Fruit fly (Drosophila melanogaster) whole organism, embryonic: ENCODE results near the gene CG6015.

ENCODE experiments used
- CG10431 ChIP-seq: fragments of 200-800 bp; sonication (Bioruptor generic); optimal IDR thresholded peaks from 3 replicates; lab custom pipeline; 2018; ENCODE audit warnings: missing biosample characterization, mild to moderate bottlenecking, missing genetic modification characterization
- CG10654 ChIP-seq: fragments of 200-800 bp; sonication (Bioruptor generic); optimal IDR thresholded peaks from 2 replicates; lab custom pipeline; 2016; ENCODE audit warnings: missing biosample characterization, missing genetic modification characterization
- CG13123 ChIP-seq: fragments of 200-800 bp; sonication (Bioruptor generic); optimal IDR thresholded peaks from 2 replicates; lab custom pipeline; 2016; ENCODE audit warnings: missing biosample characterization, missing genetic modification characterization
- CG15011 ChIP-seq: fragments of 200-800 bp; sonication (Bioruptor generic); optimal IDR thresholded peaks from 3 replicates; lab custom pipeline; 2018; ENCODE audit warnings: missing biosample characterization, mild to moderate bottlenecking, missing genetic modification characterization
- CG15601 ChIP-seq: fragments of 200-800 bp; sonication (Bioruptor generic); optimal IDR thresholded peaks from 3 replicates; lab custom pipeline; 2019; ENCODE audit warnings: missing biosample characterization, mild to moderate bottlenecking, missing genetic modification characterization, moderate library complexity
- CG15696 ChIP-seq: fragments of 200-800 bp; sonication (Bioruptor generic); optimal IDR thresholded peaks from 2 replicates; lab custom pipeline; 2019; ENCODE audit warnings: missing biosample characterization, mild to moderate bottlenecking, missing genetic modification characterization, moderate library complexity
- CG1602 ChIP-seq: fragments of 200-800 bp; sonication (Bioruptor generic); optimal IDR thresholded peaks from 3 replicates; lab custom pipeline; 2016; ENCODE audit warnings: missing biosample characterization, missing genetic modification characterization
- CG17359 ChIP-seq: fragments of 200-800 bp; sonication (Bioruptor generic); optimal IDR thresholded peaks from 3 replicates; lab custom pipeline; 2018; ENCODE audit warnings: missing biosample characterization, mild to moderate bottlenecking, missing genetic modification characterization, moderate library complexity
- CG30431 ChIP-seq: fragments of 200-800 bp; sonication (Bioruptor generic); optimal IDR thresholded peaks from 2 replicates; lab custom pipeline; 2017; ENCODE audit warnings: missing biosample characterization, missing genetic modification characterization
- CG32772 ChIP-seq: fragments of 200-800 bp; sonication (Bioruptor generic); IDR thresholded peaks from 2 replicates; pipeline ENCODE4 v1.3.6; 2022; ENCODE audit warnings: missing biosample characterization, missing genetic modification characterization
- CG5180 ChIP-seq: fragments of 200-800 bp; sonication (Bioruptor generic); optimal IDR thresholded peaks from 3 replicates; lab custom pipeline; 2017; ENCODE audit warnings: missing biosample characterization, missing genetic modification characterization, mild to moderate bottlenecking, moderate library complexity, missing genetic modification reagents
- CG6765 ChIP-seq: fragments of 200-800 bp; sonication (Bioruptor generic); optimal IDR thresholded peaks from 3 replicates; lab custom pipeline; 2017; ENCODE audit warnings: missing biosample characterization, mild to moderate bottlenecking, missing genetic modification characterization
- CG6791 ChIP-seq: fragments of 200-800 bp; sonication (Bioruptor generic); IDR thresholded peaks from 3 replicates; pipeline ENCODE4 v1.3.6; 2022; ENCODE audit warnings: missing biosample characterization, missing genetic modification characterization; ENCODE audit not compliant: partially characterized antibody
- CG7987 ChIP-seq: fragments of 200-800 bp; sonication (Bioruptor generic); optimal IDR thresholded peaks from 2 replicates; lab custom pipeline; 2018; ENCODE audit warnings: missing biosample characterization, mild to moderate bottlenecking, missing genetic modification characterization, moderate library complexity
- CG8281 ChIP-seq: fragments of 200-800 bp; sonication (Bioruptor generic); optimal IDR thresholded peaks from 2 replicates; lab custom pipeline; 2018; ENCODE audit warnings: missing biosample characterization, mild to moderate bottlenecking, missing genetic modification characterization, moderate library complexity
- CG8924 ChIP-seq: fragments of 200-800 bp; optimal IDR thresholded peaks from 3 replicates; lab custom pipeline; 2019; ENCODE audit warnings: missing biosample characterization, mild to moderate bottlenecking, missing genetic modification characterization, moderate library complexity
- CHES-1-like ChIP-seq: fragments of 200-800 bp; sonication (Bioruptor generic); optimal IDR thresholded peaks from 2 replicates; lab custom pipeline; 2016; ENCODE audit warnings: missing biosample characterization, missing genetic modification characterization
- Doc2 ChIP-seq: fragments of 200-800 bp; sonication (Bioruptor generic); IDR thresholded peaks from 2 replicates; pipeline ENCODE4 v1.3.6; 2022; ENCODE audit warnings: missing biosample characterization, missing genetic modification characterization
- E2f2 ChIP-seq: fragments of 200-800 bp; sonication (Bioruptor generic); IDR thresholded peaks from 2 replicates; pipeline ENCODE4 v1.3.6; 2022; ENCODE audit warnings: missing biosample characterization, missing genetic modification characterization
- Ets97D ChIP-seq: fragments of 200-800 bp; sonication (Bioruptor generic); optimal IDR thresholded peaks from 3 replicates; lab custom pipeline; 2016; ENCODE audit warnings: missing biosample characterization, missing genetic modification characterization
- GATAe ChIP-seq: fragments of 200-800 bp; sonication (Bioruptor generic); conservative IDR thresholded peaks from 2 replicates; pipeline ENCODE4 v1.3.6; 2022; ENCODE audit warnings: missing biosample characterization, missing genetic modification characterization
- H15 ChIP-seq: fragments of 200-800 bp; sonication (Bioruptor generic); IDR thresholded peaks from 3 replicates; pipeline ENCODE4 v1.3.6; 2022; ENCODE audit warnings: missing biosample characterization, missing genetic modification characterization
- NC2α ChIP-seq: fragments of 200-800 bp; sonication (Bioruptor generic); optimal IDR thresholded peaks from 2 replicates; lab custom pipeline; 2016; ENCODE audit warnings: missing biosample characterization, missing genetic modification characterization
- Nf-YB ChIP-seq: fragments of 200-800 bp; sonication (Bioruptor generic); optimal IDR thresholded peaks from 3 replicates; lab custom pipeline; 2019; ENCODE audit warnings: missing biosample characterization, mild to moderate bottlenecking, missing genetic modification characterization, moderate library complexity
- Opbp ChIP-seq: fragments of 200-800 bp; sonication (Bioruptor generic); IDR thresholded peaks from 3 replicates; pipeline ENCODE4 v1.3.6; 2022; ENCODE audit warnings: missing biosample characterization, missing genetic modification characterization; ENCODE audit not compliant: partially characterized antibody
- Ptx1 ChIP-seq: fragments of 200-800 bp; sonication (Bioruptor generic); IDR thresholded peaks from 2 replicates; pipeline ENCODE4 v1.3.6; 2022; ENCODE audit warnings: missing biosample characterization, missing genetic modification characterization
- Sin3A ChIP-seq: fragments of >200 bp; optimal IDR thresholded peaks from 2 replicates; lab custom pipeline; 2018
- Six4 ChIP-seq: fragments of 200-800 bp; sonication (Bioruptor generic); optimal IDR thresholded peaks from 2 replicates; lab custom pipeline; 2016; ENCODE audit warnings: missing biosample characterization, missing genetic modification characterization
- Stat92E ChIP-seq, 3 experiments: fragments of >200 bp in 2 of 3; fragments of 200-800 bp in 1 of 3; sonication (Bioruptor generic) in 1 of 3; optimal IDR thresholded peaks; 2 replicates each; lab custom pipeline; 2017 to 2019; ENCODE audit warnings: missing biosample characterization in 3 of 3, missing genetic modification characterization in 3 of 3, mild to moderate bottlenecking in 1 of 3, moderate library complexity in 1 of 3
- YL-1 ChIP-seq: fragments of 200-800 bp; sonication (Bioruptor generic); optimal IDR thresholded peaks from 3 replicates; lab custom pipeline; 2017; ENCODE audit warnings: missing biosample characterization, mild to moderate bottlenecking, missing genetic modification characterization
- ato ChIP-seq: fragments of 200-800 bp; sonication (Bioruptor generic); IDR thresholded peaks from 2 replicates; pipeline ENCODE4 v1.3.6; 2022; ENCODE audit warnings: missing biosample characterization, missing genetic modification characterization; ENCODE audit not compliant: partially characterized antibody
- chif ChIP-seq, 2 experiments: fragments of 200-800 bp; sonication (Bioruptor generic); optimal IDR thresholded peaks; 3 replicates each; lab custom pipeline; 2016; ENCODE audit warnings: missing biosample characterization in 2 of 2, missing genetic modification characterization in 2 of 2
- crp ChIP-seq, 2 experiments: fragments of 200-800 bp; sonication (Bioruptor generic); optimal IDR thresholded peaks; 2 replicates in 1 of 2; 3 replicates in 1 of 2; lab custom pipeline; 2017; ENCODE audit warnings: missing biosample characterization in 2 of 2, missing genetic modification characterization in 2 of 2, mild to moderate bottlenecking in 1 of 2, moderate library complexity in 1 of 2
- dm ChIP-seq: fragments of 200-800 bp; sonication (Bioruptor generic); optimal IDR thresholded peaks from 3 replicates; lab custom pipeline; 2016; ENCODE audit warnings: missing biosample characterization, missing genetic modification characterization
- dpn ChIP-seq, 2 experiments: fragments of 200-800 bp; sonication (Bioruptor generic); optimal IDR thresholded peaks; 3 replicates each; lab custom pipeline; 2016; ENCODE audit warnings: missing biosample characterization in 2 of 2, missing genetic modification characterization in 2 of 2
- ems ChIP-seq: fragments of 200-800 bp; sonication (Bioruptor generic); optimal IDR thresholded peaks from 3 replicates; lab custom pipeline; 2016; ENCODE audit warnings: missing biosample characterization, missing genetic modification characterization
- en ChIP-seq: fragments of 200-800 bp; sonication (Bioruptor generic); optimal IDR thresholded peaks from 2 replicates; lab custom pipeline; 2016; ENCODE audit warnings: missing biosample characterization, missing genetic modification characterization
- hbn ChIP-seq: fragments of 200-800 bp; sonication (Bioruptor generic); IDR thresholded peaks from 2 replicates; pipeline ENCODE4 v1.3.6; 2022; ENCODE audit warnings: missing biosample characterization, missing genetic modification characterization; ENCODE audit not compliant: partially characterized antibody
- knrl ChIP-seq: fragments of 200-800 bp; sonication (Bioruptor generic); IDR thresholded peaks from 3 replicates; pipeline ENCODE4 v1.3.6; 2022; ENCODE audit warnings: missing biosample characterization, missing genetic modification characterization; ENCODE audit not compliant: partially characterized antibody
- phol ChIP-seq: fragments of 200-800 bp; sonication (Bioruptor generic); optimal IDR thresholded peaks from 3 replicates; lab custom pipeline; 2018; ENCODE audit warnings: missing biosample characterization, mild to moderate bottlenecking, missing genetic modification characterization, moderate library complexity
- pnt ChIP-seq: fragments of 200-800 bp; sonication (Bioruptor generic); optimal IDR thresholded peaks from 3 replicates; lab custom pipeline; 2016; ENCODE audit warnings: missing biosample characterization, missing genetic modification characterization
- repo ChIP-seq: fragments of 200-800 bp; sonication (Bioruptor generic); optimal IDR thresholded peaks from 2 replicates; lab custom pipeline; 2016; ENCODE audit warnings: missing biosample characterization, missing genetic modification characterization
- seq ChIP-seq: fragments of 200-800 bp; sonication (Bioruptor generic); IDR thresholded peaks from 2 replicates; pipeline ENCODE4 v1.3.6; 2022; ENCODE audit warnings: missing biosample characterization, missing genetic modification characterization
- sna ChIP-seq: fragments of 200-800 bp; sonication (Bioruptor generic); IDR thresholded peaks from 2 replicates; pipeline ENCODE4 v1.3.6; 2022; ENCODE audit warnings: missing biosample characterization, missing genetic modification characterization; ENCODE audit not compliant: partially characterized antibody
- stwl ChIP-seq: fragments of 200-800 bp; sonication (Bioruptor generic); optimal IDR thresholded peaks from 3 replicates; lab custom pipeline; 2018; ENCODE audit warnings: missing biosample characterization, mild to moderate bottlenecking, missing genetic modification characterization, moderate library complexity
- sug ChIP-seq: fragments of 200-800 bp; optimal IDR thresholded peaks from 2 replicates; lab custom pipeline; 2019; ENCODE audit warnings: missing biosample characterization, mild to moderate bottlenecking, missing genetic modification characterization, moderate library complexity
- tin ChIP-seq: fragments of 200-800 bp; sonication (Bioruptor generic); optimal IDR thresholded peaks from 3 replicates; lab custom pipeline; 2016; ENCODE audit warnings: missing biosample characterization, missing genetic modification characterization
- trem ChIP-seq: fragments of 200-800 bp; optimal IDR thresholded peaks from 3 replicates; lab custom pipeline; 2019; ENCODE audit warnings: missing biosample characterization, mild to moderate bottlenecking, missing genetic modification characterization, moderate library complexity
- zen ChIP-seq: fragments of 200-800 bp; sonication (Bioruptor generic); optimal IDR thresholded peaks from 3 replicates; lab custom pipeline; 2018; ENCODE audit warnings: missing biosample characterization, mild to moderate bottlenecking, missing genetic modification characterization, moderate library complexity

The CG6015 gene

DNA sequence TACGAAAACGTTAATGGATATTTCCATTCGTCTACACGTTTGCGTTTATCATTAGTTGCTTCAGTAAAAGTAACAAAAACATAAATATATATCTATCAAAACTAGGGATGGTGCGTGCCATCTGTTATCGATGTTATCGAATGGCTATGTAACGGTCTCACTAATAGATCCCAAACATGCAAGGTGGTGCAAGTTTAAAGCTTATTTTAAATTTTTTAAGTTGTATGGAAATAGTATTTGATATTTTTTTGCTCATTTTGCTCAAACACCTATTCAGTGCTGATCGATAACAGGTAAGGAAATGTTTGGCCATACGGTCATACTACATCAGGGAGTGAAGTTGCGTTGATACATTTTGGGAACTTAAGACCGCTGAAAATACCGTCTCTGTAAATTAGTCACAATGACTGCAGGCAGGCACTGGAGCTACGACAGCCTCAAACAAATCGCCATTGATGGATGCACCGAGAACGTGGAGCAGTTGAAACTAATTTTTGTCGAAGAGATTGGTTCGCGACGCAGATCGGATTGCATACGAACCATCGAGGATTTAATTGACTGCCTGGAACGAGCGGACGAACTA, at the start of gene CG6015, which contains the start of the genes CG45099, pit and Fadd (continued):
- TF ChIP-seq CG6791 (GFP tag; lab: Robert Waterston, UW): peak; percentile 56; the same call in 2 of the 3 replicates
- TF ChIP-seq CG10654 (GFP tag; lab: Kevin White, UChicago): no peak
- TF ChIP-seq dm (GFP tag; lab: Kevin White, UChicago): peak; percentile 40
- peak; percentile 60; the same call in 1 of the 2 replicates for TF ChIP-seq sna (GFP tag; lab: Robert Waterston, UW)
- no peak for TF ChIP-seq crp (GFP tag; optimal IDR thresholded peaks at IDR 0.05; lab: Kevin White, UChicago)
- TF ChIP-seq Stat92E (GFP tag; optimal IDR thresholded peaks at IDR 0.05; lab: Kevin White, UChicago): peak in 1 of 3 experiments; percentile 52
- TF ChIP-seq CG7987 (GFP tag; lab: Kevin White, UChicago): no peak
- TF ChIP-seq Opbp (GFP tag; lab: Robert Waterston, UW): 0 out of 3 replicates have a peak, but pooled peaks have one; percentile 45
- TF ChIP-seq H15 (GFP tag; lab: Robert Waterston, UW): no peak
- peak; percentile 72 for TF ChIP-seq knrl (GFP tag; lab: Robert Waterston, UW)
- no peak for TF ChIP-seq en (GFP tag; lab: Kevin White, UChicago)
- TF ChIP-seq CG17359: no peak
- TF ChIP-seq dpn (GFP tag; optimal IDR thresholded peaks at IDR 0.05; lab: Kevin White, UChicago): peak in 1 of 2 experiments; percentile 26
- no peak for TF ChIP-seq GATAe
- TF ChIP-seq ems (GFP tag; lab: Kevin White, UChicago): no peak
- no peak for TF ChIP-seq CG1602 (GFP tag; lab: Kevin White, UChicago)
- TF ChIP-seq CG30431: no peak
- no peak for TF ChIP-seq CHES-1-like (GFP tag; lab: Kevin White, UChicago)
- no peak for TF ChIP-seq YL-1 (GFP tag; lab: Kevin White, UChicago)
- TF ChIP-seq CG15601: no peak
- TF ChIP-seq CG15011 (GFP tag; lab: Kevin White, UChicago): no peak
- peak; percentile 81 for TF ChIP-seq stwl
- peak; percentile 11 for TF ChIP-seq CG15696 (tag; lab: Kevin White, UChicago)
- no peak for TF ChIP-seq Six4 (GFP tag; lab: Kevin White, UChicago)
- TF ChIP-seq CG32772: no peak
- TF ChIP-seq Sin3A (lab: Kevin White, UChicago): peak; percentile 58
- no peak for TF ChIP-seq repo (GFP tag; lab: Kevin White, UChicago)
- peak; percentile 30 for TF ChIP-seq zen (tag; lab: Kevin White, UChicago)
- no peak for TF ChIP-seq CG10431 (GFP tag; lab: Kevin White, UChicago)
- no peak for TF ChIP-seq CG5180
- no peak for TF ChIP-seq CG8281 (tag; lab: Kevin White, UChicago)
- no peak for TF ChIP-seq Ptx1
- TF ChIP-seq sug (tag; lab: Kevin White, UChicago): no peak
- TF ChIP-seq pnt: no peak
- TF ChIP-seq seq (GFP tag; lab: Robert Waterston, UW): no peak
- TF ChIP-seq trem: peak; percentile 62
- TF ChIP-seq NC2α (GFP tag; lab: Kevin White, UChicago): no peak
- TF ChIP-seq E2f2 (GFP tag; lab: Robert Waterston, UW): peak; percentile 41; the same call in 1 of the 2 replicates
- TF ChIP-seq tin (GFP tag; lab: Kevin White, UChicago): no peak
- no peak; the same call in 1 of the 2 replicates for TF ChIP-seq hbn (GFP tag; lab: Robert Waterston, UW)
- peak; percentile 36 for TF ChIP-seq CG8924 (tag; lab: Kevin White, UChicago)
- TF ChIP-seq CG6765 (GFP tag; lab: Kevin White, UChicago): no peak
- TF ChIP-seq Doc2 (GFP tag; lab: Robert Waterston, UW): no peak
- TF ChIP-seq chif (GFP tag; optimal IDR thresholded peaks at IDR 0.05; lab: Kevin White, UChicago): no peak
- no peak for TF ChIP-seq Nf-YB (GFP tag; lab: Kevin White, UChicago)
- TF ChIP-seq phol (tag; lab: Kevin White, UChicago): peak; percentile 41
- peak; percentile 32; the same call in 1 of the 2 replicates for TF ChIP-seq ato (GFP tag; lab: Robert Waterston, UW)
- TF ChIP-seq Ets97D (GFP tag; lab: Kevin White, UChicago): peak; percentile 63
- TF ChIP-seq CG13123 (GFP tag; lab: Kevin White, UChicago): no peak
